Fruit fly (Drosophila melanogaster): ENCODE results near the gene CG15385.

The CG15385 gene

dm6 chr2L:2221649-2222150, 9.3 kb upstream of the CG15385 start (continued):
- TF ChIP-seq trh (GFP tag; optimal IDR thresholded peaks at IDR 0.05) (peak; percentile 94), CG12744 (GFP tag; optimal IDR thresholded peaks at IDR 0.05) (peak; percentile 93), so (GFP tag; IDR thresholded peaks at IDR 0.05) (peak; percentile 98), GATAe (GFP tag; conservative IDR thresholded peaks at IDR 0.05) (peak; percentile 84), cg (GFP tag; optimal IDR thresholded peaks at IDR 0.05) (no peak), Hr3 (GFP tag; optimal IDR thresholded peaks at IDR 0.05) (peak; percentile 97), CG1233 (GFP tag; optimal IDR thresholded peaks at IDR 0.05) (peak; percentile 95), CG8281 (tag; optimal IDR thresholded peaks at IDR 0.05) (peak; percentile 81), CG17385 (GFP tag; optimal IDR thresholded peaks at IDR 0.05) (peak; percentile 97), CrebB (tag; optimal IDR thresholded peaks at IDR 0.05) (peak; percentile 98), Six4 (GFP tag; optimal IDR thresholded peaks at IDR 0.05) (peak; percentile 92), ham (GFP tag; IDR thresholded peaks at IDR 0.05) (peak; percentile 96), D19A (tag; optimal IDR thresholded peaks at IDR 0.05) (peak; percentile 89), ems (GFP tag; optimal IDR thresholded peaks at IDR 0.05) (peak; percentile 94), onecut (GFP tag; IDR thresholded peaks at IDR 0.05) (peak; percentile 92), wdn (GFP tag; IDR thresholded peaks at IDR 0.05) (peak; percentile 96), CG2202 (tag; optimal IDR thresholded peaks at IDR 0.05) (peak; percentile 94), CG12155 (GFP tag; optimal IDR thresholded peaks at IDR 0.05) (peak; percentile 93), Nf-YB (GFP tag; optimal IDR thresholded peaks at IDR 0.05) (peak; percentile 83), mld (GFP tag; IDR thresholded peaks at IDR 0.05; ENCODE audit: partially characterized antibody) (no peak), CG10543 (GFP tag; optimal IDR thresholded peaks at IDR 0.05) (peak; percentile 95), Mad (GFP tag; optimal IDR thresholded peaks at IDR 0.05) (peak; percentile 97), Xbp1 (GFP tag; optimal IDR thresholded peaks at IDR 0.05) (peak; percentile 95), Hmx (GFP tag; optimal IDR thresholded peaks at IDR 0.05) (peak; percentile 78), CG43689 (GFP tag; IDR thresholded peaks at IDR 0.05) (peak; percentile 98), en (GFP tag; optimal IDR thresholded peaks at IDR 0.05) (peak; percentile 90), p53 (GFP tag; optimal IDR thresholded peaks at IDR 0.05) (peak; percentile 85), CG10147 (GFP tag; optimal IDR thresholded peaks at IDR 0.05) (peak; percentile 95), al (GFP tag; IDR thresholded peaks at IDR 0.05) (peak; percentile 97), Ets97D (GFP tag; optimal IDR thresholded peaks at IDR 0.05) (peak; percentile 85), gcm (GFP tag; optimal IDR thresholded peaks at IDR 0.05) (peak; percentile 95), CG4820 (GFP tag; optimal IDR thresholded peaks at IDR 0.05) (peak; percentile 93), pb (GFP tag; optimal IDR thresholded peaks at IDR 0.05) (peak; percentile 88), pan (optimal IDR thresholded peaks at IDR 0.05) (no peak), pan (GFP tag; optimal IDR thresholded peaks at IDR 0.05 in 1 of 2, IDR thresholded peaks at IDR 0.05 in 1 of 2) (peak in 1 of 2 experiments; percentile 98), CG2120 (GFP tag; optimal IDR thresholded peaks at IDR 0.05) (peak; percentile 99), ERR (GFP tag; optimal IDR thresholded peaks at IDR 0.05) (peak; percentile 87), CG17186 (GFP tag; optimal IDR thresholded peaks at IDR 0.05) (peak; percentile 66), D (optimal IDR thresholded peaks at IDR 0.05) (no peak), D (GFP tag; optimal IDR thresholded peaks at IDR 0.05) (peak; percentile 89), CG15696 (tag; optimal IDR thresholded peaks at IDR 0.05) (peak; percentile 87), vnd (GFP tag; IDR thresholded peaks at IDR 0.05; ENCODE audit: partially characterized antibody) (no peak), jing (GFP tag; optimal IDR thresholded peaks at IDR 0.05) (peak; percentile 89), CG7963 (GFP tag; IDR thresholded peaks at IDR 0.05; ENCODE audit: partially characterized antibody) (no peak), CG12071 (GFP tag; optimal IDR thresholded peaks at IDR 0.05) (peak; percentile 95), CG2712 (tag; optimal IDR thresholded peaks at IDR 0.05) (peak; percentile 96), CG11504 (tag; optimal IDR thresholded peaks at IDR 0.05) (peak; percentile 95), Trl (optimal IDR thresholded peaks at IDR 0.05) (peak; percentile 56 to 92), Trl (GFP tag; optimal IDR thresholded peaks at IDR 0.05) (peak; percentile 87), CG12236 (GFP tag; optimal IDR thresholded peaks at IDR 0.05) (peak; percentile 95), NC2α (GFP tag; optimal IDR thresholded peaks at IDR 0.05) (peak; percentile 80)
